Worm (Caenorhabditis elegans) whole organism, mixed stage, embryonic: ENCODE results near the gene F56H9.8.

Experiments
- ceh-39 ChIP-seq: fragments of 150-350 bp; optimal IDR thresholded peaks from 2 replicates; lab custom pipeline; 2014; ENCODE audit warnings: missing biosample characterization, missing genetic modification characterization
- flh-1 ChIP-seq: fragments of 200-800 bp; sonication (Bioruptor generic); optimal IDR thresholded peaks from 2 replicates; lab custom pipeline; 2018; ENCODE audit warnings: mild to moderate bottlenecking, missing genetic modification characterization, moderate library complexity, missing compliant biosample characterization
- lin-32 ChIP-seq: fragments of 200-800 bp; sonication (Bioruptor generic); optimal IDR thresholded peaks from 2 replicates; lab custom pipeline; 2018; ENCODE audit warnings: mild to moderate bottlenecking, missing genetic modification characterization, missing compliant biosample characterization
- snpc-4 ChIP-seq: fragments of 150-350 bp; optimal IDR thresholded peaks from 2 replicates; lab custom pipeline; 2014; ENCODE audit warnings: missing biosample characterization, missing genetic modification characterization
- unc-62 ChIP-seq: fragments of 150-350 bp; optimal IDR thresholded peaks from 2 replicates; lab custom pipeline; 2014; ENCODE audit warnings: missing biosample characterization, missing genetic modification reagents, missing genetic modification characterization

DNA sequence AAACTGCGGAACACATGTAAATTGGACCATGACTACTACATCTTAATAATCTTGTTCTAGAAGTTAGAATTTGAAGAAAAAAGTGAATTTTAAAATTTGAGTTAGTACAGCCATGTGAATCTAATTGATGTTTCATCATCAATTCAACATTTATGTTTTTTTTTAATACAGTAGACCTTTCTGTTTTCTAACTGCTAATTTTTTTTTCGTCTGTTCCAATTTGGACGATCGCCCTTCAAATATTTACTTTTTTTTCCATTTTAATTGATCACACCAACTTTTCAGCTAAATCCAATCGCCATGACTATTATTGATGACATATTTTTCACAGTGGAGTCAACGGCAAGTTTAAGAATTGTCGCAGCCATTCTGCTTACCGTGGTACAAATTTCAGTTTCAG, 26.0 kb downstream of the F56H9.8 start, which contains the start of gene srx-116:
- TF ChIP-seq ceh-39 (no peak), unc-62 (GFP tag; lab: Kevin White, UChicago) (no peak), lin-32 (GFP tag; lab: Kevin White, UChicago) (no peak), flh-1 (GFP tag; lab: Kevin White, UChicago) (no peak), snpc-4 (no peak)
